Fruit fly (Drosophila melanogaster) whole organism, pupa: Measurements from ENCODE around the gene CG3213.

Experiments used
- CG10348 ChIP-seq: fragments of 200-800 bp; sonication (Bioruptor generic); IDR thresholded peaks from 2 replicates; pipeline ENCODE4 v1.3.6; 2022; ENCODE audit warnings: missing biosample characterization, missing genetic modification characterization
- CG12605 ChIP-seq: fragments of 200-800 bp; sonication (Bioruptor generic); IDR thresholded peaks from 2 replicates; pipeline ENCODE4 v1.3.6; 2022; ENCODE audit warnings: missing biosample characterization, missing genetic modification characterization
- CG13204 ChIP-seq: fragments of 200-800 bp; sonication (Bioruptor generic); optimal IDR thresholded peaks from 2 replicates; lab custom pipeline; 2018; ENCODE audit warnings: missing biosample characterization, mild to moderate bottlenecking, missing genetic modification characterization, moderate library complexity
- CG14655 ChIP-seq: fragments of 200-800 bp; sonication (Bioruptor generic); optimal IDR thresholded peaks from 3 replicates; lab custom pipeline; 2017; ENCODE audit warnings: mild to moderate bottlenecking, missing biosample characterization, missing genetic modification reagents, missing genetic modification characterization
- CG15710 ChIP-seq: fragments of 200-800 bp; sonication (Bioruptor generic); optimal IDR thresholded peaks from 2 replicates; lab custom pipeline; 2018; ENCODE audit warnings: missing biosample characterization, mild to moderate bottlenecking, missing genetic modification characterization, moderate library complexity
- CG17806 ChIP-seq: fragments of 200-800 bp; sonication (Bioruptor generic); optimal IDR thresholded peaks from 2 replicates; lab custom pipeline; 2018; ENCODE audit warnings: missing biosample characterization, mild to moderate bottlenecking, missing genetic modification characterization, moderate library complexity
- CG32121 ChIP-seq: fragments of 200-800 bp; sonication (Bioruptor generic); IDR thresholded peaks from 2 replicates; pipeline ENCODE4 v1.3.6; 2022; ENCODE audit warnings: missing biosample characterization, missing genetic modification characterization
- CG34367 ChIP-seq: fragments of 200-800 bp; sonication (Bioruptor generic); optimal IDR thresholded peaks from 2 replicates; lab custom pipeline; 2018; ENCODE audit warnings: missing biosample characterization, mild to moderate bottlenecking, missing genetic modification characterization
- CG4496 ChIP-seq: fragments of 200-800 bp; sonication (Bioruptor generic); IDR thresholded peaks from 3 replicates; pipeline ENCODE4 v1.3.6; 2022; ENCODE audit warnings: missing biosample characterization, missing genetic modification characterization
- CG8159 ChIP-seq: fragments of 200-800 bp; sonication (Bioruptor generic); optimal IDR thresholded peaks from 3 replicates; lab custom pipeline; 2018; ENCODE audit warnings: missing biosample characterization, mild to moderate bottlenecking, missing genetic modification characterization, moderate library complexity
- CG8301 ChIP-seq: fragments of 200-800 bp; sonication (Bioruptor generic); optimal IDR thresholded peaks from 2 replicates; lab custom pipeline; 2018; ENCODE audit warnings: missing biosample characterization, mild to moderate bottlenecking, missing genetic modification characterization
- CG9948 ChIP-seq: fragments of 200-800 bp; sonication (Bioruptor generic); optimal IDR thresholded peaks from 2 replicates; lab custom pipeline; 2018; ENCODE audit warnings: missing biosample characterization, mild to moderate bottlenecking, missing genetic modification characterization, moderate library complexity
- D1 ChIP-seq: fragments of 200-800 bp; sonication (Bioruptor generic); optimal IDR thresholded peaks from 2 replicates; lab custom pipeline; 2018; ENCODE audit warnings: missing biosample characterization, mild to moderate bottlenecking, missing genetic modification characterization, moderate library complexity
- EcR ChIP-seq: fragments of 200-800 bp; sonication (Bioruptor generic); optimal IDR thresholded peaks from 3 replicates; lab custom pipeline; 2019; ENCODE audit warnings: missing biosample characterization, missing genetic modification characterization, mild to moderate bottlenecking, moderate library complexity, missing genetic modification reagents
- Ets98B ChIP-seq: fragments of 200-800 bp; sonication (Bioruptor generic); IDR thresholded peaks from 2 replicates; pipeline ENCODE4 v1.3.6; 2022; ENCODE audit warnings: missing biosample characterization, missing genetic modification characterization
- Pif1A ChIP-seq: fragments of 200-800 bp; sonication (Bioruptor generic); optimal IDR thresholded peaks from 3 replicates; lab custom pipeline; 2016; ENCODE audit warnings: missing biosample characterization, missing genetic modification characterization
- Pif1B ChIP-seq: fragments of 200-800 bp; sonication (Bioruptor generic); optimal IDR thresholded peaks from 3 replicates; lab custom pipeline; 2016; ENCODE audit warnings: missing biosample characterization, missing genetic modification characterization
- Snoo ChIP-seq: fragments of 200-800 bp; sonication (Bioruptor generic); optimal IDR thresholded peaks from 3 replicates; lab custom pipeline; 2017; ENCODE audit warnings: missing biosample characterization, mild to moderate bottlenecking, missing genetic modification characterization, inconsistent platforms
- fd96Ca ChIP-seq: fragments of 200-800 bp; sonication (Bioruptor generic); IDR thresholded peaks from 3 replicates; pipeline ENCODE4 v1.3.6; 2022; ENCODE audit warnings: missing biosample characterization, missing genetic modification characterization
- gl ChIP-seq: fragments of 200-800 bp; sonication (Bioruptor generic); optimal IDR thresholded peaks from 2 replicates; lab custom pipeline; 2018; ENCODE audit warnings: missing biosample characterization, mild to moderate bottlenecking, missing genetic modification characterization
- rn ChIP-seq: fragments of 200-800 bp; sonication (Bioruptor generic); IDR thresholded peaks from 2 replicates; pipeline ENCODE4 v1.3.6; 2022; ENCODE audit warnings: missing biosample characterization, missing genetic modification characterization

CG3213 gene

DNA sequence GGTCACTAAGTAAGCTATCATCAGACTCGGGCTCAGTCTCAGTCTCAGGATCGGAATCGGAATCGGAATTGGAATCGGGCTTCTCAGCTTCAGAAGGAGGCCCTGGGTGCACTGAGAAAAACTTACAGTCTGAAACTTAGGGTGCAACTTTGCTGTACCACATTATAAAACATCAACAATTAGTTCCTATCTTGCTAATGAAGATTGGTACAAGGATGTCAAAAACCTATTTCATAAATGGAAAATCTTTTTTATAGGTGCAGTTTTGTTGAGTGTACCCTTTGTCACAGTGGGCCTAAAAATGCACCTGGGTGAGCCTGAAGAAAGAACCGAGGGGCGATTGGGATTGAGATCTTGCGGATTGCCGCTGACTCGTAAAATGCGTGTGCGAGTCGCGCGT, 33.3 kb upstream of the CG3213 start:
- TF ChIP-seq CG9948 (peak; percentile 81), CG8301 (tag; lab: Kevin White, UChicago) (peak; percentile 48), fd96Ca (GFP tag; lab: Robert Waterston, UW) (peak; percentile 68; the same call in 2 of the 3 replicates), CG10348 (GFP tag; lab: Robert Waterston, UW) (no peak), CG4496 (GFP tag; lab: Robert Waterston, UW) (peak; percentile 66; the same call in 2 of the 3 replicates), Pif1A (GFP tag; lab: Kevin White, UChicago) (peak; percentile 66), rn (GFP tag; lab: Robert Waterston, UW) (no peak), Ets98B (GFP tag; lab: Robert Waterston, UW) (0 out of 2 replicates have a peak, but pooled peaks have one; percentile 21), CG15710 (peak; percentile 85), CG17806 (tag; lab: Kevin White, UChicago) (peak; percentile 82), CG12605 (GFP tag; lab: Robert Waterston, UW) (peak; percentile 26; the same call in 1 of the 2 replicates), gl (tag; lab: Kevin White, UChicago) (peak; percentile 72), CG13204 (GFP tag; lab: Kevin White, UChicago) (peak; percentile 54), CG34367 (peak; percentile 67), CG32121 (GFP tag; lab: Robert Waterston, UW) (no peak), CG8159 (tag; lab: Kevin White, UChicago) (peak; percentile 85), CG14655 (GFP tag; lab: Kevin White, UChicago) (peak; percentile 69), D1 (tag; lab: Kevin White, UChicago) (peak; percentile 31), EcR (GFP tag; lab: Kevin White, UChicago) (no peak), Pif1B (GFP tag; lab: Kevin White, UChicago) (peak; percentile 55), Snoo (peak; percentile 50)
- TF ChIP-seq, all 21 proteins: peak for 17

DNA sequence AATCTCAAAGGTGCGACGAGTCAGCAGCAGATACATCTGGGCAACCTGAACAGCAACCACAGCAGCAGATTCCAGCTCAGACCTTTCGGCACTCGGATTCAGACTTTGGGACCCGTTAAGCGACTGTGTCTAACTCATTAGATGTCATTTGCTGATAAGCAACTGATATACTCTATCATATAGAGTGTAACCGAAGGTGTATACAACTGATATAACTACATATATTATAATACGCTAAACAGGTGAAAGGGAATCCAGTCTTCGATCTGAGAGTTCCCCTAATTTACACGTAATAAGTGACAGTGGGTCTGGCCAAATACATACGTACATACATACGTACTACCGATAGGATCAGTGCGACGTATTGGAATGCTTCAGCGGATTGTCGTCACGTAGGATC, 31.1 kb upstream of the CG3213 start:
- TF ChIP-seq CG8159 (tag; lab: Kevin White, UChicago) (no peak), CG34367 (no peak), CG9948 (no peak), CG13204 (GFP tag; lab: Kevin White, UChicago) (no peak), D1 (tag; lab: Kevin White, UChicago) (no peak), CG32121 (GFP tag; lab: Robert Waterston, UW) (no peak), Snoo (no peak), CG4496 (GFP tag; lab: Robert Waterston, UW) (no peak), Pif1B (GFP tag; lab: Kevin White, UChicago) (no peak), EcR (GFP tag; lab: Kevin White, UChicago) (no peak), Pif1A (GFP tag; lab: Kevin White, UChicago) (no peak), CG15710 (no peak)
- TF ChIP-seq, all 21 proteins: peak for 0

DNA sequence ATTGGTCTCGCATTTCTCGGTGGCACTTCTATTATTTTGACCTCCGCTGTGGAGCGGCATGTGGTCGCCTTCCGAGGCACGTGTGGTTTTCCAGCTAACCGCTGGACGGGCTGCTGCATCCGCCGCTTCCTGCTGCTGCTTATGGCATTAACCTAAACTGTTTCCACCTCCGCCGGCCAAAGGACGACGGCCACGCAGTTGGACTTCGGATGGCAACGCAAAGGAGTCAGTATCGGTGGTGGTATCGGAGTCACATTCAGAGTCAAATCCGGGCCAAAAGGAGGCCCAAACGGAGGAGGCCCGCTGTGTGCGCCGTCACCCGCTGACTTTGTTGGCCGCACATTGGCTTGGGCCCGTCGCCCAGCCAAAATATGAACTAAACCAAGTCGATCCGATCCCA, 30.3 kb upstream of the CG3213 start:
- TF ChIP-seq CG12605 (GFP tag; lab: Robert Waterston, UW): no peak
- TF ChIP-seq CG4496 (GFP tag; lab: Robert Waterston, UW): no peak
- no peak for TF ChIP-seq EcR (GFP tag; lab: Kevin White, UChicago)
- TF ChIP-seq CG32121 (GFP tag; lab: Robert Waterston, UW): no peak
- TF ChIP-seq CG17806 (tag; lab: Kevin White, UChicago): no peak
- no peak for TF ChIP-seq gl (tag; lab: Kevin White, UChicago)
- TF ChIP-seq CG14655 (GFP tag; lab: Kevin White, UChicago): no peak
- TF ChIP-seq Pif1A (GFP tag; lab: Kevin White, UChicago): no peak
- TF ChIP-seq rn (GFP tag; lab: Robert Waterston, UW): no peak
- TF ChIP-seq CG9948: no peak
- no peak for TF ChIP-seq CG8159 (tag; lab: Kevin White, UChicago)
- TF ChIP-seq fd96Ca (GFP tag; lab: Robert Waterston, UW): no peak
- TF ChIP-seq D1 (tag; lab: Kevin White, UChicago): no peak
- no peak for TF ChIP-seq Ets98B (GFP tag; lab: Robert Waterston, UW)
- TF ChIP-seq Snoo: no peak
- no peak for TF ChIP-seq CG13204 (GFP tag; lab: Kevin White, UChicago)
- no peak for TF ChIP-seq CG34367
- TF ChIP-seq CG10348 (GFP tag; lab: Robert Waterston, UW): no peak
- TF ChIP-seq CG15710: no peak

DNA sequence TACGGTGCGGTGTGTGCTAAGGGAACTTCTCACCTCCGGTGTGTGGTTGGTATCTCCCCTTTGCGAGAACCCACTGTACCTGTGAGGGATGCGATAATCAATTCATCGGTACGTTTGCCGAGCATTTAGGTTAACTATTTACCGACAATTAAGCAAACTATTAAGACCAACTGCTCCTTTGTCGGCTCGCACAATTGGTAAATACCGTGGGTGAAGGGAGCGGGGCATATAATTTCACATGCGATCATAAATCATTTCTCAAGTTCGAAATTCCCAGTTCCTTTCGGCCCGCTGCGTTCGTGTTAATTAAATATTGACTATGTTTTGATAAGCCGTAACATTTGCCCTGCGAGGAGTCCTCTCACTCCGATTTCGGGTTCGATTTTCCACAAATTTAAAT, 29.4 kb upstream of the CG3213 start:
- TF ChIP-seq Ets98B (GFP tag; lab: Robert Waterston, UW): no peak
- no peak for TF ChIP-seq CG15710
- no peak for TF ChIP-seq CG14655 (GFP tag; lab: Kevin White, UChicago)
- no peak for TF ChIP-seq CG8159 (tag; lab: Kevin White, UChicago)
- no peak for TF ChIP-seq fd96Ca (GFP tag; lab: Robert Waterston, UW)
- no peak for TF ChIP-seq Snoo
- TF ChIP-seq CG8301 (tag; lab: Kevin White, UChicago): no peak
- no peak for TF ChIP-seq Pif1B (GFP tag; lab: Kevin White, UChicago)
- TF ChIP-seq EcR (GFP tag; lab: Kevin White, UChicago): no peak
- TF ChIP-seq Pif1A (GFP tag; lab: Kevin White, UChicago): no peak
- TF ChIP-seq D1 (tag; lab: Kevin White, UChicago): no peak
- TF ChIP-seq rn (GFP tag; lab: Robert Waterston, UW): no peak
- no peak for TF ChIP-seq CG12605 (GFP tag; lab: Robert Waterston, UW)
- no peak for TF ChIP-seq CG10348 (GFP tag; lab: Robert Waterston, UW)
- no peak for TF ChIP-seq CG32121 (GFP tag; lab: Robert Waterston, UW)
- no peak for TF ChIP-seq CG13204 (GFP tag; lab: Kevin White, UChicago)

DNA sequence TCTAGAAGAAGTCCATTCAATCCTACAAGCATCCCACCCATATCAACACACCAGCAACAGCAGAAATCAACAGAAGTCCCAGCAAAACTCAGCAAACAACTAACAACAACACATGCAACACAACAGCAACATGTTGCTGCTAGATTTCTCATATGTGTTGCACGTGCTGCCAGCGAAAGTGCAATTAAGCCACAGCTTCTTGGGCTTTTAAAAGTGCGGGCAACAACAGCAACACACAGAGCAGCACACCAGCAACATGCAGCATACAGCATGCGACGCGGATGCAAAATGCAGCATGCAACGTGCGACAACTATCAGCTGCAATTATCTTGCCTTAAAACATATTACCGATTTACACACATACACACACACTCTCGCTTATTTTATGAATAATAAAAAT, 28.1 kb upstream of the CG3213 start:
- TF ChIP-seq CG13204 (GFP tag; lab: Kevin White, UChicago) (no peak), Pif1B (GFP tag; lab: Kevin White, UChicago) (no peak), CG32121 (GFP tag; lab: Robert Waterston, UW) (no peak), CG12605 (GFP tag; lab: Robert Waterston, UW) (no peak), EcR (GFP tag; lab: Kevin White, UChicago) (no peak), Ets98B (GFP tag; lab: Robert Waterston, UW) (no peak), CG15710 (no peak)
- TF ChIP-seq, all 21 proteins: peak for 0
